Worm (Caenorhabditis elegans) whole organism, L4 larva: ENCODE measurements around the gene F11A5.18.

ENCODE experiments used
- F49E8.2 ChIP-seq: sonication (generic microtip); optimal IDR thresholded peaks from 2 replicates; lab custom pipeline; 2016; ENCODE audit warnings: missing compliant biosample characterization, mild to moderate bottlenecking, missing genetic modification characterization, borderline replicate concordance
- T20F7.1 ChIP-seq: fragments of 200-800 bp; sonication (Bioruptor generic); optimal IDR thresholded peaks from 2 replicates; lab custom pipeline; 2018; ENCODE audit warnings: mild to moderate bottlenecking, missing genetic modification characterization, missing compliant biosample characterization
- Y5F2A.4 ChIP-seq: fragments of 200-800 bp; sonication (Bioruptor generic); optimal IDR thresholded peaks from 2 replicates; lab custom pipeline; 2018; ENCODE audit warnings: mild to moderate bottlenecking, missing genetic modification characterization, missing compliant biosample characterization
- aha-1 ChIP-seq: fragments of 150-350 bp; peaks from one replicate; lab custom pipeline; 2014; ENCODE audit warnings: missing biosample characterization, missing genetic modification characterization
- aly-2 ChIP-seq: sonication (generic microtip); optimal IDR thresholded peaks from 2 replicates; lab custom pipeline; 2018; ENCODE audit warnings: missing biosample characterization, missing genetic modification characterization
- arid-1 ChIP-seq: fragments of 200-800 bp; sonication (Bioruptor generic); conservative IDR thresholded peaks from 2 replicates; pipeline ENCODE4 v1.3.6; 2022; ENCODE audit warnings: missing genetic modification reagents, missing genetic modification characterization, missing compliant biosample characterization
- ceh-32 ChIP-seq: sonication (generic microtip); optimal IDR thresholded peaks from 2 replicates; lab custom pipeline; 2016; ENCODE audit warnings: mild to moderate bottlenecking, missing genetic modification characterization, missing compliant biosample characterization; ENCODE audit not compliant: poor library complexity
- ceh-44 ChIP-seq: fragments of 200-800 bp; sonication (Bioruptor generic); IDR thresholded peaks from 2 replicates; pipeline ENCODE4 v1.3.6; 2022; ENCODE audit warnings: missing genetic modification reagents, missing genetic modification characterization, missing compliant biosample characterization
- cey-2 ChIP-seq: sonication (generic microtip); optimal IDR thresholded peaks from 3 replicates; lab custom pipeline; 2017; ENCODE audit warnings: missing genetic modification characterization, mild to moderate bottlenecking, missing compliant biosample characterization, antibody characterized with exemption, borderline replicate concordance; ENCODE audit not compliant: insufficient read depth
- ctbp-1 ChIP-seq: fragments of 200-800 bp; sonication (Bioruptor generic); IDR thresholded peaks from 2 replicates; pipeline ENCODE4 v1.3.6; 2022; ENCODE audit warnings: missing genetic modification reagents, missing genetic modification characterization, missing compliant biosample characterization
- daf-12 ChIP-seq: fragments of 150-350 bp; optimal IDR thresholded peaks from 2 replicates; lab custom pipeline; 2014; ENCODE audit warnings: missing biosample characterization, missing genetic modification reagents, missing genetic modification characterization
- daf-16 ChIP-seq, 3 experiments: sonication (generic microtip); optimal IDR thresholded peaks; 2 replicates each; lab custom pipeline; 2016 to 2017; ENCODE audit warnings: missing genetic modification characterization in 3 of 3, missing genetic modification reagents in 3 of 3, mild to moderate bottlenecking in 2 of 3, missing compliant biosample characterization in 2 of 3, missing biosample characterization in 1 of 3, moderate library complexity in 1 of 3
- daf-8 ChIP-seq: fragments of 200-800 bp; sonication (Bioruptor generic); IDR thresholded peaks from 2 replicates; pipeline ENCODE4 v1.3.6; 2022; ENCODE audit warnings: missing genetic modification characterization, missing compliant biosample characterization
- duxl-1 ChIP-seq: sonication (generic microtip); optimal IDR thresholded peaks from 2 replicates; lab custom pipeline; 2016; ENCODE audit warnings: mild to moderate bottlenecking, missing genetic modification characterization, moderate library complexity, missing compliant biosample characterization; ENCODE audit not compliant: poor library complexity
- egl-27 ChIP-seq: sonication (generic microtip); optimal IDR thresholded peaks from 3 replicates; lab custom pipeline; 2017; ENCODE audit warnings: missing biosample characterization, missing genetic modification reagents, missing genetic modification characterization
- egl-43 ChIP-seq: fragments of 200-800 bp; sonication (Bioruptor generic); IDR thresholded peaks from 2 replicates; pipeline ENCODE4 v1.3.6; 2022; ENCODE audit warnings: missing genetic modification reagents, missing genetic modification characterization, missing compliant biosample characterization
- fos-1 ChIP-seq: fragments of 150-350 bp; optimal IDR thresholded peaks from 2 replicates; lab custom pipeline; 2014; ENCODE audit warnings: missing biosample characterization, missing genetic modification characterization
- gei-8 ChIP-seq: fragments of 200-800 bp; sonication (Bioruptor generic); optimal IDR thresholded peaks from 2 replicates; lab custom pipeline; 2018; ENCODE audit warnings: mild to moderate bottlenecking, missing genetic modification characterization, missing compliant biosample characterization
- lin-15B ChIP-seq: fragments of 150-350 bp; sonication (generic microtip); optimal IDR thresholded peaks from 3 replicates; lab custom pipeline; 2014; ENCODE audit warnings: missing biosample characterization, missing genetic modification characterization
- madf-5 ChIP-seq, 2 experiments: fragments of 200-800 bp; sonication (Bioruptor generic); IDR thresholded peaks; 2 replicates each; pipeline ENCODE4 v1.3.6; 2022; ENCODE audit warnings: missing compliant biosample characterization in 2 of 2, missing genetic modification characterization in 2 of 2
- madf-9 ChIP-seq: fragments of 200-800 bp; sonication (Bioruptor generic); conservative IDR thresholded peaks from 2 replicates; pipeline ENCODE4 v1.3.6; 2022; ENCODE audit warnings: missing genetic modification reagents, missing genetic modification characterization, missing compliant biosample characterization
- mdl-1 ChIP-seq, 2 experiments: fragments of 150-350 bp in 1 of 2; sonication (generic microtip) in 1 of 2; optimal IDR thresholded peaks; 2 replicates each; lab custom pipeline; 2014 to 2017; ENCODE audit warnings: missing biosample characterization in 2 of 2, missing genetic modification characterization in 2 of 2
- mdt-29 ChIP-seq: fragments of 200-800 bp; sonication (Bioruptor generic); IDR thresholded peaks from 2 replicates; pipeline ENCODE4 v1.3.6; 2022; ENCODE audit warnings: missing genetic modification reagents, missing genetic modification characterization, missing compliant biosample characterization
- mxl-3 ChIP-seq: fragments of 200-800 bp; sonication (Bioruptor generic); optimal IDR thresholded peaks from 2 replicates; lab custom pipeline; 2018; ENCODE audit warnings: mild to moderate bottlenecking, missing genetic modification characterization, missing compliant biosample characterization
- nhr-102 ChIP-seq: sonication (generic microtip); optimal IDR thresholded peaks from 2 replicates; lab custom pipeline; 2016; ENCODE audit warnings: mild to moderate bottlenecking, missing genetic modification characterization, moderate library complexity, missing compliant biosample characterization
- nhr-111 ChIP-seq: fragments of 200-800 bp; sonication (Bioruptor generic); optimal IDR thresholded peaks from 2 replicates; lab custom pipeline; 2018; ENCODE audit warnings: mild to moderate bottlenecking, missing genetic modification characterization, missing compliant biosample characterization
- nhr-28 ChIP-seq: fragments of 150-350 bp; optimal IDR thresholded peaks from 2 replicates; lab custom pipeline; 2014; ENCODE audit warnings: missing biosample characterization, missing genetic modification characterization
- nhr-41 ChIP-seq: fragments of 200-800 bp; sonication (Bioruptor generic); IDR thresholded peaks from 2 replicates; pipeline ENCODE4 v1.3.6; 2022; ENCODE audit warnings: missing genetic modification reagents, missing genetic modification characterization, missing compliant biosample characterization
- nhr-42 ChIP-seq: fragments of 200-800 bp; sonication (Bioruptor generic); IDR thresholded peaks from 2 replicates; pipeline ENCODE4 v1.3.6; 2022; ENCODE audit warnings: missing genetic modification characterization, missing compliant biosample characterization
- nhr-48 ChIP-seq: sonication (generic microtip); optimal IDR thresholded peaks from 2 replicates; lab custom pipeline; 2016; ENCODE audit warnings: mild to moderate bottlenecking, missing genetic modification characterization, missing compliant biosample characterization
- nhr-77 ChIP-seq: fragments of 150-350 bp; optimal IDR thresholded peaks from 2 replicates; lab custom pipeline; 2014; ENCODE audit warnings: missing biosample characterization, missing genetic modification characterization
- pha-4 ChIP-seq, 2 experiments: fragments of 150-350 bp in 1 of 2; fragments of 200-800 bp in 1 of 2; sonication (Bioruptor generic) in 1 of 2; IDR thresholded peaks in 1 of 2; optimal IDR thresholded peaks in 1 of 2; 2 replicates each; pipeline versions ENCODE4 v1.3.6 to Lab custom; 2014 to 2022; ENCODE audit warnings: missing genetic modification characterization in 2 of 2, missing genetic modification reagents in 2 of 2, missing biosample characterization in 1 of 2, missing compliant biosample characterization in 1 of 2
- pqm-1 ChIP-seq: sonication (generic microtip); optimal IDR thresholded peaks from 2 replicates; lab custom pipeline; 2017; ENCODE audit warnings: missing biosample characterization, missing genetic modification characterization
- saeg-2 ChIP-seq: fragments of 200-800 bp; sonication (Bioruptor generic); IDR thresholded peaks from 2 replicates; pipeline ENCODE4 v1.3.6; 2022; ENCODE audit warnings: missing genetic modification reagents, missing genetic modification characterization, missing compliant biosample characterization
- sdz-12 ChIP-seq: fragments of 200-800 bp; sonication (Bioruptor generic); optimal IDR thresholded peaks from 2 replicates; lab custom pipeline; 2018; ENCODE audit warnings: mild to moderate bottlenecking, missing genetic modification characterization, missing compliant biosample characterization
- snpc-4 ChIP-seq: fragments of 150-350 bp; optimal IDR thresholded peaks from 2 replicates; lab custom pipeline; 2014; ENCODE audit warnings: missing biosample characterization, missing genetic modification characterization
- unc-130 ChIP-seq: sonication (generic microtip); optimal IDR thresholded peaks from 2 replicates; lab custom pipeline; 2016; ENCODE audit warnings: missing genetic modification reagents, missing genetic modification characterization, missing compliant biosample characterization
- unc-39 ChIP-seq: sonication (generic microtip); optimal IDR thresholded peaks from 2 replicates; lab custom pipeline; 2017; ENCODE audit warnings: missing biosample characterization, missing genetic modification characterization
- zfp-3 ChIP-seq: fragments of 200-800 bp; sonication (Bioruptor generic); conservative IDR thresholded peaks from 2 replicates; pipeline ENCODE4 v1.3.6; 2022; ENCODE audit warnings: missing genetic modification reagents, missing genetic modification characterization, missing compliant biosample characterization
- zip-11 ChIP-seq: fragments of 200-800 bp; sonication (Bioruptor generic); IDR thresholded peaks from 2 replicates; pipeline ENCODE4 v1.3.6; 2022; ENCODE audit warnings: missing genetic modification characterization, missing compliant biosample characterization
- zip-2 ChIP-seq: fragments of 150-350 bp; optimal IDR thresholded peaks from 2 replicates; lab custom pipeline; 2014; ENCODE audit warnings: missing biosample characterization, missing genetic modification characterization
- ztf-11 ChIP-seq: fragments of 150-350 bp; optimal IDR thresholded peaks from 2 replicates; lab custom pipeline; 2014; ENCODE audit warnings: missing biosample characterization, missing genetic modification characterization
- ztf-7 ChIP-seq: fragments of 150-350 bp; optimal IDR thresholded peaks from 2 replicates; lab custom pipeline; 2014; ENCODE audit warnings: missing biosample characterization, missing genetic modification characterization

Gene F11A5.18

ce11 chrV:16160087-16160486 is 42.6 kb upstream of the F11A5.18 start:
- TF ChIP-seq snpc-4 (tag; lab: Kevin White, UChicago), result no peak
- peak; percentile 37 for TF ChIP-seq nhr-28 (tag; lab: Kevin White, UChicago)
- TF ChIP-seq pha-4 (GFP tag; IDR thresholded peaks at IDR 0.05; lab: Robert Waterston, UW), result no peak
- TF ChIP-seq pha-4 (tag; optimal IDR thresholded peaks at IDR 0.05; lab: Kevin White, UChicago), result peak; percentile 19
- no peak for TF ChIP-seq gei-8 (GFP tag; lab: Kevin White, UChicago)
- TF ChIP-seq madf-9, result no peak
- peak; percentile 47 for TF ChIP-seq nhr-77 (tag; lab: Kevin White, UChicago)
- TF ChIP-seq arid-1, result no peak
- TF ChIP-seq zip-2 (tag; lab: Kevin White, UChicago), result peak; percentile 90
- peak; percentile 30 for TF ChIP-seq ztf-7
- TF ChIP-seq aha-1, result peak; percentile 46
- no peak for TF ChIP-seq daf-16 (GFP tag; optimal IDR thresholded peaks at IDR 0.05; lab: Kevin White, UChicago)
- peak; percentile 73 for TF ChIP-seq daf-16 (tag; optimal IDR thresholded peaks at IDR 0.05; lab: Kevin White, UChicago)
- peak; percentile 22 for TF ChIP-seq pqm-1
- TF ChIP-seq zip-11 (GFP tag; lab: Robert Waterston, UW), result no peak
- TF ChIP-seq, all 104 proteins: peak for 8

DNA sequence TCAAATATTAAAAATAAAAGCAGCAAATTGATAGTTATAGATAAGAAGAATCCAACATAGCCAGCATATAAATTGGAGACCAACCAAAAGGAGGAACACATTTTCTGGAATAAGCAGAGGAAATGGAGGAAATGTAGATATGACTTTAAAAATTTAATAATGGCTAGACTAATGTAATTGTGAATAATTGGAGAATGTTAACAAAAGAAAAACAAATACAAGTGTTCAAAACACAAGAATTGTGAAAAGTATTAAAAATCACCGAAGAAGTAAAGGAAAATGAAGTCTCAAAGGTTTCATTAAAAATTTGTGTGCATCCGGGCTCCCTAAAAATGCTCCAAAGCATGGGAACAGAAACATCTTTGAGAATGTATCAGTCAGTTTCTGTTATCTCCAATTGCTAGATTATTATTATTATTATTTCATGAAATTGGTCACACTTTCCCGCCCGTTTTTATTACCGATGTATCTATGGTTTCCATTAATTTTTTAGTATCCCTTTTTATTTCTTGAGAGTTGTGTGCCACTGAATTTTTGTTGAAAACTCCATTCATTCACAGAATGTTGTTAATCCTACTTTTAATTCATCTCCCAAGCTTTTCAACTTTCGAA is 40.5 kb upstream of the F11A5.18 start, which contains the start of the genes str-109 and F10A3.11:
Gene str-109, minus strand, starts transcription at position 101 of the 612 bp plus-strand sequence.
Gene F10A3.11, plus strand, starts transcription at position 562 of the 612 bp plus-strand sequence.
- TF ChIP-seq ceh-32 (tag; lab: Kevin White, UChicago) (no peak), sdz-12 (no peak), mxl-3 (GFP tag; lab: Kevin White, UChicago) (no peak), nhr-48 (tag; lab: Kevin White, UChicago) (no peak), zfp-3 (GFP tag; lab: Robert Waterston, UW) (no peak), ztf-11 (tag; lab: Kevin White, UChicago) (no peak)

- TF ChIP-seq saeg-2 (GFP tag; lab: Robert Waterston, UW) (no peak), fos-1 (tag; lab: Kevin White, UChicago) (no peak), egl-43 (no peak), pha-4 (GFP tag; IDR thresholded peaks at IDR 0.05; lab: Robert Waterston, UW) (no peak), pha-4 (tag; optimal IDR thresholded peaks at IDR 0.05; lab: Kevin White, UChicago) (no peak), nhr-77 (tag; lab: Kevin White, UChicago) (no peak), unc-39 (tag; lab: Kevin White, UChicago) (no peak), nhr-28 (tag; lab: Kevin White, UChicago) (no peak), nhr-41 (GFP tag; lab: Robert Waterston, UW) (no peak), madf-5 (GFP tag; IDR thresholded peaks at IDR 0.05; lab: Robert Waterston, UW) (no peak), mdl-1 (tag; optimal IDR thresholded peaks at IDR 0.05; lab: Kevin White, UChicago) (no peak), lin-15B (tag; lab: Kevin White, UChicago) (no peak), mdt-29 (no peak), egl-27 (tag; lab: Kevin White, UChicago) (no peak), nhr-111 (GFP tag; lab: Kevin White, UChicago) (no peak), Y5F2A.4 (GFP tag; lab: Kevin White, UChicago) (no peak), nhr-42 (no peak), F49E8.2 (tag; lab: Kevin White, UChicago) (no peak)
Measured at ce11 chrV:16163719-16164118, 39.0 kb upstream of the F11A5.18 start, which contains the start of gene F10A3.12. Gene F10A3.12 (plus strand): TSS chrV:16164019.

DNA sequence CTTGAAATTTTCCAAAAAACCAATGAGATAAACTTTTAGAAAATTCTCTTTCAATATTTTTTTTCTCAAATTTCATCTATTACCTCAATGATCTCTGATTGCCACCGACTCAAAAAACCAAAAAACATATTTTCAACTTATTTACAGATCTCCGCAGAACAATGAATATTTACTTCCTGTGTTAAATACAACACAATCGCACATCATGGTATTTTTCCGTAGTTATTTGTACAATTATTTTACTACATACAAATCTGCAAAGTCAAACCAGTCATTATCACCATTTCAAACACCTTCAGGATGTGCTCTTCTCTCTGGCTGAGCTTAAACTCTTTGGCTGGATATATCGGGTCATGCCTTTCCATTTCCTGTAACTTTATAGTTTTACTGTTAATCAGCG is 36.8 kb upstream of the F11A5.18 start, which contains the start of gene str-108:
Gene str-108, plus strand, starts transcription at position 301 of the 400 bp plus-strand sequence.
- TF ChIP-seq aly-2 (tag; lab: Kevin White, UChicago) (no peak), daf-8 (no peak), daf-12 (no peak), nhr-102 (no peak), ceh-32 (tag; lab: Kevin White, UChicago) (no peak), cey-2 (no peak), ceh-44 (GFP tag; lab: Robert Waterston, UW) (no peak), zip-11 (GFP tag; lab: Robert Waterston, UW) (no peak), unc-130 (no peak), T20F7.1 (GFP tag; lab: Kevin White, UChicago) (no peak), duxl-1 (no peak), ctbp-1 (no peak)
